Worm (Caenorhabditis elegans) whole organism, mixed stage, embryonic: ENCODE measurements around the gene nlp-30.

Experiments
- ceh-39 ChIP-seq: fragments of 150-350 bp; optimal IDR thresholded peaks from 2 replicates; lab custom pipeline; 2014; ENCODE audit warnings: missing biosample characterization, missing genetic modification characterization
- ceh-43 ChIP-seq: fragments of 200-800 bp; sonication (Bioruptor generic); optimal IDR thresholded peaks from 2 replicates; lab custom pipeline; 2018; ENCODE audit warnings: mild to moderate bottlenecking, missing genetic modification characterization, moderate library complexity, missing compliant biosample characterization
- ceh-83 ChIP-seq: fragments of 200-800 bp; sonication (Bioruptor generic); optimal IDR thresholded peaks from 2 replicates; lab custom pipeline; 2018; ENCODE audit warnings: mild to moderate bottlenecking, missing genetic modification characterization, missing compliant biosample characterization
- cnd-1 ChIP-seq: fragments of 200-800 bp; sonication (Bioruptor generic); optimal IDR thresholded peaks from 2 replicates; lab custom pipeline; 2018; ENCODE audit warnings: mild to moderate bottlenecking, missing genetic modification characterization, missing compliant biosample characterization
- elt-1 ChIP-seq: sonication (generic microtip); optimal IDR thresholded peaks from 2 replicates; lab custom pipeline; 2017; ENCODE audit warnings: missing genetic modification characterization, mild to moderate bottlenecking, missing compliant biosample characterization, antibody characterized with exemption, moderate library complexity, borderline replicate concordance; ENCODE audit not compliant: insufficient read depth
- flh-1 ChIP-seq: fragments of 200-800 bp; sonication (Bioruptor generic); optimal IDR thresholded peaks from 2 replicates; lab custom pipeline; 2018; ENCODE audit warnings: mild to moderate bottlenecking, missing genetic modification characterization, moderate library complexity, missing compliant biosample characterization
- hlh-1 ChIP-seq: fragments of 150-350 bp; optimal IDR thresholded peaks from 2 replicates; lab custom pipeline; 2014; ENCODE audit warnings: missing biosample characterization, missing genetic modification reagents, missing genetic modification characterization
- lin-32 ChIP-seq: fragments of 200-800 bp; sonication (Bioruptor generic); optimal IDR thresholded peaks from 2 replicates; lab custom pipeline; 2018; ENCODE audit warnings: mild to moderate bottlenecking, missing genetic modification characterization, missing compliant biosample characterization
- lsy-2 ChIP-seq: fragments of 150-350 bp; optimal IDR thresholded peaks from 2 replicates; lab custom pipeline; 2014; ENCODE audit warnings: missing biosample characterization, missing genetic modification characterization
- mab-5 ChIP-seq: fragments of 150-350 bp; optimal IDR thresholded peaks from 2 replicates; lab custom pipeline; 2014; ENCODE audit warnings: missing biosample characterization, missing genetic modification characterization
- mep-1 ChIP-seq: fragments of 150-350 bp; optimal IDR thresholded peaks from 2 replicates; lab custom pipeline; 2017; ENCODE audit warnings: missing biosample characterization, missing genetic modification reagents, missing genetic modification characterization, inconsistent platforms
- nhr-12 ChIP-seq: fragments of 150-350 bp; optimal IDR thresholded peaks from 2 replicates; lab custom pipeline; 2014; ENCODE audit warnings: missing biosample characterization, missing genetic modification characterization
- nhr-237 ChIP-seq: fragments of 150-350 bp; optimal IDR thresholded peaks from 2 replicates; lab custom pipeline; 2014; ENCODE audit warnings: missing biosample characterization, missing genetic modification characterization
- nhr-28 ChIP-seq: fragments of 150-350 bp; optimal IDR thresholded peaks from 2 replicates; lab custom pipeline; 2014; ENCODE audit warnings: missing biosample characterization, missing genetic modification characterization
- sptf-1 ChIP-seq: sonication (generic microtip); optimal IDR thresholded peaks from 2 replicates; lab custom pipeline; 2017; ENCODE audit warnings: mild to moderate bottlenecking, missing genetic modification characterization, moderate library complexity, missing compliant biosample characterization
- tbx-8 ChIP-seq: fragments of 200-800 bp; sonication (Bioruptor generic); optimal IDR thresholded peaks from 2 replicates; lab custom pipeline; 2018; ENCODE audit warnings: mild to moderate bottlenecking, missing genetic modification characterization, moderate library complexity, missing compliant biosample characterization
- unc-39 ChIP-seq: fragments of 150-350 bp; optimal IDR thresholded peaks from 2 replicates; lab custom pipeline; 2014; ENCODE audit warnings: missing biosample characterization, missing genetic modification characterization
- unc-62 ChIP-seq: fragments of 150-350 bp; optimal IDR thresholded peaks from 2 replicates; lab custom pipeline; 2014; ENCODE audit warnings: missing biosample characterization, missing genetic modification reagents, missing genetic modification characterization
- ztf-11 ChIP-seq: fragments of 150-350 bp; optimal IDR thresholded peaks from 2 replicates; lab custom pipeline; 2014; ENCODE audit warnings: missing biosample characterization, missing genetic modification characterization

nlp-30 gene

DNA sequence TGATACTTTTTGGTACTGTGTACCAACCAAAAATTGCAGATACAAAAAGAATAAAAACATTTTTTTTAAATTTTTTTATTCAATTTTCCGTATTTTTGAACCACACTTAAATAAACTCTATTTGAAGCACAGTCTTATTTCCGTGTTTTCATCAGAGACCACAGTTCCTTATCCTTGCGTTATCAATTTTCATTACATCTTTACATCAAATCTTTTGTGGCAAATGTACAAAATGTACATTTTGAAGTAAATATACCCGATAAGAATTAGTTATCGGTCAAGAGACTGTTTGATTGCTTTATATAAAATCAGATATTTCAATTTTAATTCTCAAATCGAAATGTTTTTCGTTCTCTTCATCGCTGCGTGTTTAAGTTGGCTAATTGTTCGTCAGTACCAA, 40.5 kb downstream of the nlp-30 start, which contains the start of gene cyp-35A3:
Gene cyp-35A3, plus strand, starts transcription at position 301 of the 400 bp plus-strand sequence.
- no peak for TF ChIP-seq tbx-8 (GFP tag; lab: Kevin White, UChicago)
- no peak for TF ChIP-seq sptf-1 (tag; lab: Kevin White, UChicago)
- TF ChIP-seq nhr-237: no peak
- no peak for TF ChIP-seq unc-39
- TF ChIP-seq lsy-2 (tag; lab: Kevin White, UChicago): no peak
- TF ChIP-seq ceh-83 (GFP tag; lab: Kevin White, UChicago): no peak
- no peak for TF ChIP-seq nhr-28 (tag; lab: Kevin White, UChicago)
- no peak for TF ChIP-seq hlh-1 (tag; lab: Kevin White, UChicago)
- no peak for TF ChIP-seq unc-62 (GFP tag; lab: Kevin White, UChicago)
- no peak for TF ChIP-seq nhr-12 (tag; lab: Kevin White, UChicago)
- TF ChIP-seq cnd-1 (tag; lab: Kevin White, UChicago): no peak
- no peak for TF ChIP-seq ceh-43
- no peak for TF ChIP-seq ceh-39 (tag; lab: Kevin White, UChicago)
- TF ChIP-seq mab-5 (tag; lab: Kevin White, UChicago): no peak
- no peak for TF ChIP-seq ztf-11 (tag; lab: Kevin White, UChicago)

ce11 chrV:4024777-4025176, 43.0 kb downstream of the nlp-30 start, which contains the start of gene K09D9.1:
Gene K09D9.1, plus strand, starts transcription at chrV:4025047.
- TF ChIP-seq elt-1 (tag; lab: Kevin White, UChicago) (no peak), nhr-12 (tag; lab: Kevin White, UChicago) (no peak), tbx-8 (GFP tag; lab: Kevin White, UChicago) (no peak), nhr-237 (no peak), cnd-1 (tag; lab: Kevin White, UChicago) (no peak)

DNA sequence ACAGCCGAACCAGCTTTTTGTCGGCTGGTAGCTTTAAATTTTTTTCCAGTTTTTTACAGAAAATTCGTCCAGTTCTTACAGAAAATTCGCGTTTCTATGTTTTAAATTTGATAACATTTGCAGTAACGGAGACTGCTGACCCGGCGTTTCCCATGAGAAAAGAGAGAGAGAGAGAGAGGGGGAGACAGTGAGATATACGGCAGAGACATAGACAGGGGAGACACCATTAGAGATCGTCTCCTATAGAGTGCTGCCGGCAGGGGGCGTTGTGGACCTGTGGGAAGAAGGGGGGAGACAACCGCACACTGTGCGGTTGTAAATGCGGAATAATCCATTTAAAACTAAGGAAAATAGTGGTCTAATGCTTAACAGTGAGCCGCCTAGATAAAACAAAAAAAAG, 47.8 kb downstream of the nlp-30 start:
- TF ChIP-seq ztf-11 (tag; lab: Kevin White, UChicago): no peak

ce11 chrV:4031319-4031718, 49.5 kb downstream of the nlp-30 start, which contains the start of gene cyp-35A4:
Gene cyp-35A4, plus strand, starts transcription at chrV:4031619.
- TF ChIP-seq mep-1 (tag; lab: Kevin White, UChicago): no peak
- TF ChIP-seq lin-32: no peak
- no peak for TF ChIP-seq nhr-237
- TF ChIP-seq ceh-43: no peak
- no peak for TF ChIP-seq sptf-1 (tag; lab: Kevin White, UChicago)
- no peak for TF ChIP-seq flh-1 (GFP tag; lab: Kevin White, UChicago)
- TF ChIP-seq, all 35 proteins: peak for 0
